Worm (Caenorhabditis elegans) whole organism, L4 larva: ENCODE measurements around the gene tut-1.

Experiments
- ceh-28 ChIP-seq: fragments of 150-350 bp; optimal IDR thresholded peaks from 2 replicates; lab custom pipeline; 2014; ENCODE audit warnings: missing biosample characterization, missing genetic modification reagents, missing genetic modification characterization
- fkh-10 ChIP-seq: fragments of 150-350 bp; optimal IDR thresholded peaks from 2 replicates; lab custom pipeline; 2014; ENCODE audit warnings: missing biosample characterization, missing genetic modification reagents, missing genetic modification characterization
- fos-1 ChIP-seq: fragments of 150-350 bp; optimal IDR thresholded peaks from 2 replicates; lab custom pipeline; 2014; ENCODE audit warnings: missing biosample characterization, missing genetic modification characterization
- lin-13 ChIP-seq: fragments of 150-350 bp; optimal IDR thresholded peaks from 2 replicates; lab custom pipeline; 2014; ENCODE audit warnings: missing biosample characterization, missing genetic modification reagents, missing genetic modification characterization
- lin-15B ChIP-seq: fragments of 150-350 bp; sonication (generic microtip); optimal IDR thresholded peaks from 3 replicates; lab custom pipeline; 2014; ENCODE audit warnings: missing biosample characterization, missing genetic modification characterization
- lin-38 ChIP-seq: fragments of 200-800 bp; sonication (Bioruptor generic); IDR thresholded peaks from 2 replicates; pipeline ENCODE4 v1.3.6; 2022; ENCODE audit warnings: missing genetic modification reagents, missing genetic modification characterization, missing compliant biosample characterization
- lir-3 ChIP-seq: sonication (generic microtip); optimal IDR thresholded peaks from 2 replicates; lab custom pipeline; 2016; ENCODE audit warnings: mild to moderate bottlenecking, missing genetic modification characterization, missing compliant biosample characterization
- nhr-237 ChIP-seq: sonication (generic microtip); optimal IDR thresholded peaks from 2 replicates; lab custom pipeline; 2017; ENCODE audit warnings: missing biosample characterization, missing genetic modification characterization
- ztf-11 ChIP-seq: fragments of 150-350 bp; optimal IDR thresholded peaks from 2 replicates; lab custom pipeline; 2014; ENCODE audit warnings: missing biosample characterization, missing genetic modification characterization

ce11 chrIV:128525-128924 lies 7.0 kb upstream of the tut-1 start:
- TF ChIP-seq ztf-11 (tag; lab: Kevin White, UChicago) (no peak), fos-1 (tag; lab: Kevin White, UChicago) (no peak), lin-13 (GFP tag; lab: Kevin White, UChicago) (no peak), lin-38 (GFP tag; lab: Robert Waterston, UW) (peak; percentile 53), nhr-237 (no peak), ceh-28 (no peak), lir-3 (no peak), fkh-10 (no peak), lin-15B (no peak)
